Worm (Caenorhabditis elegans): Measurements from ENCODE around the gene T17A3.12.

T17A3.12 gene

DNA sequence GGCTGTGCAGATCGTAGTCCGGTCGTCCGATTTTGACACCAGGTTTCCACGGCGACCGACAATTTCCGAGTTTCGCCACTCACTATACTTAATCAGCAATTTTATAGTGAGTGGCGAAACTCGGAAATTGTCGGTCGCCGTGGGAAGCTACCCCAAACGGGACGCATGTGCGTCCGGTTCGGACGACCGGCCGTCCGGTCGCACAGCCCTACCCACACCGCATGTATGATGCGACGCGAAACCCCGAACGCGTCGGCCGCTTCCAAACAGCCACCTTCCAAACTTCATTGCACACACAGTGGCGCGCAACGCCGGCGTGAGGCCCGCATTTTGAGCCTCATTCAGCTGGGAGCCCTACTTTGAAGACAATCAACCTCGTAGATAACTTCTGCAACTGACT, 6.1 kb upstream of the T17A3.12 start:
- no peak for TF ChIP-seq nhr-237 (tag; optimal IDR thresholded peaks at IDR 0.05)
- TF ChIP-seq elt-2 (tag; optimal IDR thresholded peaks at IDR 0.05) = no peak
- no peak for TF ChIP-seq nhr-67 (tag; optimal IDR thresholded peaks at IDR 0.05)
- no peak for TF ChIP-seq nhr-25 (tag; optimal IDR thresholded peaks at IDR 0.05)
- TF ChIP-seq ama-1 (optimal IDR thresholded peaks at IDR 0.05) = no peak
- TF ChIP-seq tbx-2 (tag; optimal IDR thresholded peaks at IDR 0.05) = no peak
- TF ChIP-seq hmg-11 (tag; optimal IDR thresholded peaks at IDR 0.05) = no peak
- TF ChIP-seq nfya-1 (tag; optimal IDR thresholded peaks at IDR 0.05; ENCODE audit: insufficient read depth) = no peak
- no peak for TF ChIP-seq zag-1 (tag; optimal IDR thresholded peaks at IDR 0.05)
- TF ChIP-seq unc-62 (GFP tag; optimal IDR thresholded peaks at IDR 0.05) = no peak
- no peak for TF ChIP-seq nhr-28 (tag; optimal IDR thresholded peaks at IDR 0.05)
- no peak for TF ChIP-seq ztf-11 (tag; optimal IDR thresholded peaks at IDR 0.05)
- no peak for TF ChIP-seq ceh-16 (tag; optimal IDR thresholded peaks at IDR 0.05)
- TF ChIP-seq elt-3 (tag; optimal IDR thresholded peaks at IDR 0.05) = no peak
- no peak for TF ChIP-seq pha-4 (tag; optimal IDR thresholded peaks at IDR 0.05)
- no peak for TF ChIP-seq fkh-2 (tag; optimal IDR thresholded peaks at IDR 0.05)
- no peak for TF ChIP-seq eor-1 (tag; optimal IDR thresholded peaks at IDR 0.05)
- TF ChIP-seq fos-1 (tag; optimal IDR thresholded peaks at IDR 0.05) = no peak
- TF ChIP-seq elt-1 (tag; optimal IDR thresholded peaks at IDR 0.05) = no peak

- TF ChIP-seq egl-5 (tag; optimal IDR thresholded peaks at IDR 0.05) (no peak), fkh-10 (GFP tag; optimal IDR thresholded peaks at IDR 0.05) (no peak), nhr-76 (tag; optimal IDR thresholded peaks at IDR 0.05) (no peak), nhr-23 (tag; optimal IDR thresholded peaks at IDR 0.05) (no peak)
Measured at ce11 chrIII:149132-149531, 4.2 kb upstream of the T17A3.12 start.

- TF ChIP-seq ceh-82 (tag; optimal IDR thresholded peaks at IDR 0.05) (no peak), mdl-1 (tag; optimal IDR thresholded peaks at IDR 0.05) (no peak), pqm-1 (tag; optimal IDR thresholded peaks at IDR 0.05) (peak; percentile 59), elt-2 (tag; optimal IDR thresholded peaks at IDR 0.05) (peak; percentile 76), egl-27 (tag; optimal IDR thresholded peaks at IDR 0.05) (no peak), fkh-10 (GFP tag; optimal IDR thresholded peaks at IDR 0.05) (no peak)
Measured at ce11 chrIII:147570-148076, 2.6 kb upstream of the T17A3.12 start, which contains the start of gene sqst-5. sqst-5 (minus strand) TSS chrIII:147620.

- TF ChIP-seq skn-1 (tag; optimal IDR thresholded peaks at IDR 0.05) (no peak), hmg-11 (tag; optimal IDR thresholded peaks at IDR 0.05) (no peak), nhr-43 (tag; optimal IDR thresholded peaks at IDR 0.05; ENCODE audit: poor library complexity, severe bottlenecking) (no peak), ceh-9 (tag; optimal IDR thresholded peaks at IDR 0.05) (no peak), nhr-28 (tag; optimal IDR thresholded peaks at IDR 0.05) (no peak), pqm-1 (tag; optimal IDR thresholded peaks at IDR 0.05) (no peak), mml-1 (tag; optimal IDR thresholded peaks at IDR 0.05) (no peak), lin-39 (tag; optimal IDR thresholded peaks at IDR 0.05) (no peak), nfya-1 (tag; optimal IDR thresholded peaks at IDR 0.05; ENCODE audit: insufficient read depth) (no peak), nhr-11 (tag; optimal IDR thresholded peaks at IDR 0.05) (no peak), R02D3.7 (tag; optimal IDR thresholded peaks at IDR 0.05) (no peak), sea-2 (GFP tag; optimal IDR thresholded peaks at IDR 0.05) (no peak), nhr-12 (tag; optimal IDR thresholded peaks at IDR 0.05) (no peak)
Measured at ce11 chrIII:146369-146768, 1.4 kb upstream of the T17A3.12 start, which contains the start of gene fbxb-84. fbxb-84 (minus strand) TSS chrIII:146469.

ce11 chrIII:143121-143520, 1.9 kb downstream of the T17A3.12 start, which contains the start of gene fbxb-82:
fbxb-82 (minus strand) TSS chrIII:143221.
- TF ChIP-seq tbx-2 (tag; optimal IDR thresholded peaks at IDR 0.05) = no peak
- no peak for TF ChIP-seq fkh-2 (tag; optimal IDR thresholded peaks at IDR 0.05)
- no peak for TF ChIP-seq zag-1 (tag; optimal IDR thresholded peaks at IDR 0.05)
- no peak for TF ChIP-seq egl-5 (tag; optimal IDR thresholded peaks at IDR 0.05)
- no peak for TF ChIP-seq ztf-11 (tag; optimal IDR thresholded peaks at IDR 0.05)
- no peak for TF ChIP-seq skn-1 (tag; optimal IDR thresholded peaks at IDR 0.05)
- no peak for TF ChIP-seq ceh-16 (tag; optimal IDR thresholded peaks at IDR 0.05)
- no peak for TF ChIP-seq ama-1 (optimal IDR thresholded peaks at IDR 0.05)
- TF ChIP-seq pqm-1 (tag; optimal IDR thresholded peaks at IDR 0.05) = no peak
- TF ChIP-seq ceh-9 (tag; optimal IDR thresholded peaks at IDR 0.05) = no peak
- no peak for TF ChIP-seq nhr-77 (tag; optimal IDR thresholded peaks at IDR 0.05)
- TF ChIP-seq nhr-28 (tag; optimal IDR thresholded peaks at IDR 0.05) = no peak
- TF ChIP-seq fos-1 (tag; optimal IDR thresholded peaks at IDR 0.05) = no peak
